Worm (Caenorhabditis elegans) whole organism, L3 larva: ENCODE results near the gene C05B5.11.

Experiments
- ZK546.5 ChIP-seq: sonication (generic microtip); optimal IDR thresholded peaks from 2 replicates; lab custom pipeline; 2017; ENCODE audit warnings: missing biosample characterization, missing genetic modification characterization
- nhr-77 ChIP-seq: fragments of 150-350 bp; optimal IDR thresholded peaks from 2 replicates; lab custom pipeline; 2014; ENCODE audit warnings: missing biosample characterization, missing genetic modification characterization

DNA sequence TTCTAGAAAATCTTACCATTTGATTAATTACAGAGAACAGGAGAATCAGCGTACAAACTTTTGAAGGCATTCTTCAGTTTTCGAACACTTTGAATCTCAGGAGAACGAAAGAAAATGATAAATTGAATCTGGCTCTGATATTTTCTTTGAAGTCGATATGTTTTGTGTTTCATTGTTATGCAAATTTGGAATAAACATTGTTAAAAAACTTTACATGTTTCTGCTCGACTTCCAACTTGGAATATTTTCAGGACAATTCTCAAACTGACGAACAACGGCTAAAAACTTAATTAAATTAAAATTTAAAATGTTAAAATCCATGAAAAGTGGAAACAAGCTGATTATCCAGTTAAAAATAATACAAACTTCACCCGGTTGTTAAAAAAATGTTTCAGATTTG is 16.0 kb upstream of the C05B5.11 start, which contains the start of gene C05B5.1:
- no peak for TF ChIP-seq nhr-77 (tag; lab: Kevin White, UChicago)
- no peak for TF ChIP-seq ZK546.5 (tag; lab: Kevin White, UChicago)
